Worm (Caenorhabditis elegans) whole organism, L3 larva: ENCODE measurements around the gene nmgp-1.

Experiments
- aly-2 ChIP-seq: fragments of 150-350 bp; optimal IDR thresholded peaks from 2 replicates; lab custom pipeline; 2014; ENCODE audit warnings: missing biosample characterization, missing genetic modification characterization
- ceh-28 ChIP-seq: fragments of 150-350 bp; optimal IDR thresholded peaks from 2 replicates; lab custom pipeline; 2014; ENCODE audit warnings: missing biosample characterization, missing genetic modification reagents, missing genetic modification characterization
- ceh-9 ChIP-seq: sonication (generic microtip); optimal IDR thresholded peaks from 2 replicates; lab custom pipeline; 2018; ENCODE audit warnings: missing biosample characterization, missing genetic modification characterization
- daf-12 ChIP-seq: fragments of 150-350 bp; optimal IDR thresholded peaks from 2 replicates; lab custom pipeline; 2014; ENCODE audit warnings: missing biosample characterization, missing genetic modification reagents, missing genetic modification characterization
- egl-27 ChIP-seq: sonication (generic microtip); optimal IDR thresholded peaks from 4 replicates; lab custom pipeline; 2017; ENCODE audit warnings: missing biosample characterization, missing genetic modification reagents, missing genetic modification characterization
- egl-5 ChIP-seq: fragments of 150-350 bp; optimal IDR thresholded peaks from 2 replicates; lab custom pipeline; 2017; ENCODE audit warnings: missing biosample characterization, missing genetic modification reagents, missing genetic modification characterization, inconsistent platforms
- elt-1 ChIP-seq: fragments of 150-350 bp; optimal IDR thresholded peaks from 2 replicates; lab custom pipeline; 2014; ENCODE audit warnings: missing biosample characterization, missing genetic modification characterization
- elt-2 ChIP-seq: sonication (generic microtip); optimal IDR thresholded peaks from 2 replicates; lab custom pipeline; 2016; ENCODE audit warnings: missing genetic modification reagents, mild to moderate bottlenecking, missing genetic modification characterization, missing compliant biosample characterization
- fkh-10 ChIP-seq: sonication (generic microtip); optimal IDR thresholded peaks from 2 replicates; lab custom pipeline; 2017; ENCODE audit warnings: missing biosample characterization, missing genetic modification reagents, missing genetic modification characterization
- fos-1 ChIP-seq: fragments of 150-350 bp; optimal IDR thresholded peaks from 2 replicates; lab custom pipeline; 2014; ENCODE audit warnings: missing biosample characterization, missing genetic modification characterization
- hmg-11 ChIP-seq: sonication (generic microtip); optimal IDR thresholded peaks from 2 replicates; lab custom pipeline; 2016; ENCODE audit warnings: missing genetic modification characterization, missing compliant biosample characterization
- jun-1 ChIP-seq: fragments of 150-350 bp; optimal IDR thresholded peaks from 2 replicates; lab custom pipeline; 2014; ENCODE audit warnings: missing biosample characterization, missing genetic modification reagents, missing genetic modification characterization
- lin-15B ChIP-seq: fragments of 150-350 bp; optimal IDR thresholded peaks from 2 replicates; lab custom pipeline; 2014; ENCODE audit warnings: missing biosample characterization, missing genetic modification characterization
- mml-1 ChIP-seq: fragments of 150-350 bp; sonication (generic microtip); optimal IDR thresholded peaks from 3 replicates; lab custom pipeline; 2014; ENCODE audit warnings: missing biosample characterization, missing genetic modification characterization
- nfya-1 ChIP-seq: sonication (generic microtip); optimal IDR thresholded peaks from 2 replicates; lab custom pipeline; 2017; ENCODE audit warnings: missing genetic modification characterization, mild to moderate bottlenecking, missing compliant biosample characterization, antibody characterized with exemption, moderate library complexity; ENCODE audit not compliant: insufficient read depth
- nhr-23 ChIP-seq: fragments of 150-350 bp; optimal IDR thresholded peaks from 2 replicates; lab custom pipeline; 2014; ENCODE audit warnings: missing biosample characterization, missing genetic modification reagents, missing genetic modification characterization
- nhr-237 ChIP-seq: fragments of 150-350 bp; optimal IDR thresholded peaks from 2 replicates; lab custom pipeline; 2014; ENCODE audit warnings: missing biosample characterization, missing genetic modification characterization
- nhr-25 ChIP-seq: sonication (generic microtip); optimal IDR thresholded peaks from 2 replicates; lab custom pipeline; 2017; ENCODE audit warnings: missing biosample characterization, missing genetic modification characterization
- nhr-28 ChIP-seq: fragments of 150-350 bp; optimal IDR thresholded peaks from 2 replicates; lab custom pipeline; 2014; ENCODE audit warnings: missing biosample characterization, missing genetic modification characterization
- nhr-43 ChIP-seq: sonication (generic microtip); optimal IDR thresholded peaks from 2 replicates; lab custom pipeline; 2016; ENCODE audit warnings: mild to moderate bottlenecking, missing genetic modification characterization, missing compliant biosample characterization; ENCODE audit not compliant: poor library complexity, severe bottlenecking
- nhr-67 ChIP-seq: fragments of 150-350 bp; optimal IDR thresholded peaks from 2 replicates; lab custom pipeline; 2014; ENCODE audit warnings: missing biosample characterization, missing genetic modification characterization
- nhr-77 ChIP-seq: fragments of 150-350 bp; optimal IDR thresholded peaks from 2 replicates; lab custom pipeline; 2014; ENCODE audit warnings: missing biosample characterization, missing genetic modification characterization
- pha-4 ChIP-seq: fragments of 150-350 bp; optimal IDR thresholded peaks from 2 replicates; lab custom pipeline; 2014; ENCODE audit warnings: missing biosample characterization, missing genetic modification reagents, missing genetic modification characterization
- pqm-1 ChIP-seq: fragments of 150-350 bp; optimal IDR thresholded peaks from 2 replicates; lab custom pipeline; 2017; ENCODE audit warnings: missing biosample characterization, missing genetic modification characterization, inconsistent platforms
- sea-2 ChIP-seq: fragments of 150-350 bp; sonication (generic microtip); optimal IDR thresholded peaks from 4 replicates; lab custom pipeline; 2014; ENCODE audit warnings: missing biosample characterization, missing genetic modification reagents, missing genetic modification characterization
- snpc-4 ChIP-seq: fragments of 150-350 bp; optimal IDR thresholded peaks from 2 replicates; lab custom pipeline; 2014; ENCODE audit warnings: missing biosample characterization, missing genetic modification characterization
- unc-39 ChIP-seq: sonication (generic microtip); optimal IDR thresholded peaks from 4 replicates; lab custom pipeline; 2017; ENCODE audit warnings: missing biosample characterization, missing genetic modification characterization
- unc-62 ChIP-seq: fragments of 150-350 bp; sonication (generic microtip); optimal IDR thresholded peaks from 4 replicates; lab custom pipeline; 2014; ENCODE audit warnings: missing biosample characterization, missing genetic modification reagents, missing genetic modification characterization
- zag-1 ChIP-seq: fragments of 150-350 bp; optimal IDR thresholded peaks from 2 replicates; lab custom pipeline; 2014; ENCODE audit warnings: missing biosample characterization, missing genetic modification characterization
- ztf-11 ChIP-seq: fragments of 150-350 bp; optimal IDR thresholded peaks from 2 replicates; lab custom pipeline; 2014; ENCODE audit warnings: missing biosample characterization, missing genetic modification characterization
- ztf-4 ChIP-seq: fragments of 150-350 bp; optimal IDR thresholded peaks from 2 replicates; lab custom pipeline; 2014; ENCODE audit warnings: missing biosample characterization, missing genetic modification characterization

nmgp-1 gene

DNA sequence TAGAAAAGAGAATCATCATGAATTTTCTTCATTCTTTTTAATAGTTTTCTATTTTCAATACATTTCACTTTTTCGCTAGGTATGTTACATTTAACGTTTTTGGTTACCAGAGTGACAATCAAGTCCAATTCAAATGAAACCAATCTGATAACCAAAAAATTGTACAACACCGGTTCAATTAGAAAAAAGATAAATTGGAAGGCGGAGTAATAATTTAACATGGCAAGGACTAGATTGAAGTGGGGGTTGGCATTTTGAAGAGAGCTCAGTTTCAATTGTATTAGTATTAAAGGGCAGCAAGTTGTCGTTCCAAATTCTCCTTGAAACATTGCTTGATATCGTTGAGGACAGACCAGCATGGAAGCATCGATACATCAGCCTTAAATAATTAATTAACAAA lies 8.0 kb upstream of the nmgp-1 start:
- TF ChIP-seq aly-2 (tag; lab: Kevin White, UChicago): peak; percentile 14
- no peak for TF ChIP-seq hmg-11 (tag; lab: Kevin White, UChicago)
- no peak for TF ChIP-seq ztf-4
- no peak for TF ChIP-seq unc-39 (tag; lab: Kevin White, UChicago)
- no peak for TF ChIP-seq nfya-1 (tag; lab: Kevin White, UChicago)

DNA sequence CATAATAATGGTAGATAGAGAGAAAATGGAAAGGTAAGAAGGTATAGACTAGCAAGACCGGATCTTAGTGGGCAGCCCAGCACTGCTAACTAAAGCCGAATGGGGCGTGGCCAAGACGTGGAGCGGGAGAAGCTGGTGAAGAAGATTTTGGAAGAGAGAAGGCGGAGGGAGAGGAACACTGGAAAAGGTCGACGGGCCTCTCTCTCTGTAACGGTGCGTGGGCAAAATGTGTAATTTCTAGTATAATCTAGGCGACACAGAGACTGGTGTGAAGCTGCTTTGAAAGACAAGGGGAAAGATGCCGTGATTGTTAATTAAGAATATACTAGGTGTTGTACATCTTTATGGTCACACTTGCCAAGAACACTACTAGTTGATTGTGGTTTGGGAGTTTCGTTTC lies 4.6 kb upstream of the nmgp-1 start, which contains the start of gene F13H8.5:
Gene F13H8.5 (minus strand): TSS at position 101 of the 400 bp plus-strand sequence.
- TF ChIP-seq nfya-1 (tag; lab: Kevin White, UChicago) (no peak), nhr-67 (tag; lab: Kevin White, UChicago) (no peak), unc-62 (no peak), zag-1 (no peak), egl-27 (tag; lab: Kevin White, UChicago) (no peak), elt-1 (tag; lab: Kevin White, UChicago) (no peak), ceh-9 (no peak), pha-4 (tag; lab: Kevin White, UChicago) (no peak)
- TF ChIP-seq, all 47 proteins: peak for 0

DNA sequence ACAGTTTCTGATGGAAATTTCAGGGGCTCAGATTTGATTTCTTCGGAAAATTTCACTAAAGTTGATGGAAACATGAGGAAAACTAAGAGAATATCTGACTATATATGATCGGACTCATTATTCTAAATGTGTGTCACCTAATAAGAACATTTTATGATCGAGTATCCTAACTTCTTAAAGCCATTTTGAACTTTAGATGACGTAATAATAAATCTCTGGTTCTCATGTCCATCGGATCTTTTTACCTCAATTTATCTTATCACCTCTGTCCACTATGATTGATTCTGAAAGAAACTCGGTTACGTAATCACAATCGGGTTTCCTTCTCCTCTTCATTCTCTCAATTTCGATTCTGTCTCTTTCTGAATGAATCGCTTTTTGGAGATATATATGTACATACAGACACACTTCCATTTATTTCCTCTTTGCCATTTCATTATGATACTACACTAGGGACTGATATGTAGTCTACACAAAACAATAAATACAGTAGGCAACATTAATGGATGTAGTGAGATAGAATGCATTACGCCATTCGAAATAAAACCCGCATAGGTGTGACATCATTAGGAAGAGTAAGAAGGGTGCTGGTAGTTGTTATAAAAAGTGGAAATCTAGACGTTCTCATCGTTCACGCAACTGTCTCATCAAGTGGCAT lies 3.3 kb upstream of the nmgp-1 start:
- peak; percentile 26 for TF ChIP-seq nhr-43 (tag; lab: Kevin White, UChicago)
- no peak for TF ChIP-seq sea-2
- TF ChIP-seq nhr-25 (tag; lab: Kevin White, UChicago): peak; percentile 2

DNA sequence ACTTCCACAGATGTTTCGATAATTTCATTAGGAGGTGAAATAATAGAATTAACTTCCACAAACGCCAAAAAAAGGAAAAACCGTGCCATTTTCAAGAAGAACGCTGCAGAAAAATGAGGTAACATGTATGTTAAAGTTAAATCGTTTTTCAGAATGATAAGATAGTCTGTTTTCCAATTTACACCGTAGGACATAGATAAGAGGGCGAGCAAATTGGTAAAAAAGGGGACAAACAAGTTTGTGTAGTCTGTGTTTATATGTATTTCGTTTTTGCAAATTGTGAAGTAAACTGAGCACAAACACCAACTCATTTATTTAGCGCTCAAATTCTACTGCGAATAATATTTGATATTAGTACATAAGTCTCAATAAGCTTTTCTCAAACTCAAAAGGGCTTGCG lies 790 bp upstream of the nmgp-1 start, which contains the start of gene F13H8.11:
Gene F13H8.11 (minus strand): TSS at position 155 of the 400 bp plus-strand sequence.
- peak; percentile 28 for TF ChIP-seq pha-4 (tag; lab: Kevin White, UChicago)
- no peak for TF ChIP-seq nhr-237 (tag; lab: Kevin White, UChicago)
- TF ChIP-seq elt-2 (tag; lab: Kevin White, UChicago): peak; percentile 57
- TF ChIP-seq egl-27 (tag; lab: Kevin White, UChicago): no peak
- no peak for TF ChIP-seq sea-2
- TF ChIP-seq pqm-1 (tag; lab: Kevin White, UChicago): peak; percentile 36
- no peak for TF ChIP-seq ztf-11 (tag; lab: Kevin White, UChicago)
- no peak for TF ChIP-seq jun-1
- no peak for TF ChIP-seq nhr-23 (tag; lab: Kevin White, UChicago)
- no peak for TF ChIP-seq fkh-10 (GFP tag; lab: Kevin White, UChicago)
- TF ChIP-seq, all 47 proteins: peak for 3

DNA sequence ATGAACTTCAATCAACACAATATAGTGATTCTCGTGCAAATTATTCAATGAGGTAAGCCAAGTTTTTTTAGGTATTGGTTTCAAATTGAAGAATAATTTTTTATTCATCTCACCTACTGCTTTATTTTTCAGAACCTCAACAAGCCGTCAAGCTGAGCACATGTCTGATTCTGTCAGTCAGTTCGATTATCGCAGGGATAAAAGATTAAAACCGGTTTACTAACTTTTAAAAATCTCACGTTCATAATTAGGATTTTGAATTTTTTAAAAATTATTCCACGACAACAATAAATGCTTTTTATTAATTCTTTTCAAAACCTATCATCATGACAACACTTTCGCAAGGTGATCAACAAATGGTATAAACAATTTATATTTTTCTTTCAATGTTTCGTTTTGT lies 1.6 kb downstream of the nmgp-1 start, which contains the start of gene F13H8.12:
Gene F13H8.12 (plus strand): TSS at position 301 of the 400 bp plus-strand sequence.
- no peak for TF ChIP-seq daf-12
- TF ChIP-seq nhr-28 (tag; lab: Kevin White, UChicago): no peak
- TF ChIP-seq ztf-4: no peak

DNA sequence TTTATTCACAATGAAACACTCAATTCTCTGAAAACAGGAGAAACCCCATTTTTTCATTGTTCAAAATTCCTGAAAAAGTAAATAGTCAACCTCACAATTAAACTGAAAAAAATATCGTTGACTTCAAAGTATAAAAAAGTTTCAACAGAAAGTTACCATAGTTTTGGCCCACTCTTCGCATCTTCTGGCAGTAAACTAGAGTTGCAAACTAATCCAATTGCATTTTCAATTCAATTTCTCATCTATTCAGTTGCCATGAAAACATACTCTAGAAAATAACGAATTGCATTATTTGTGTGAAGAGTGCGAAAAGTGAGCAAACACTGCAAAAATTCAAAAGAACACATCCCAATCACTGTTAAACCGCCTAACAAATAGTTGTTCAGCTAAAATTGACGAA lies 3.0 kb downstream of the nmgp-1 start, which contains the start of gene F13H8.3:
Gene F13H8.3 (plus strand): TSS at position 301 of the 400 bp plus-strand sequence.
- TF ChIP-seq mml-1 (tag; lab: Kevin White, UChicago): no peak
- no peak for TF ChIP-seq unc-39 (tag; lab: Kevin White, UChicago)
- TF ChIP-seq unc-62: no peak
- no peak for TF ChIP-seq daf-12
- TF ChIP-seq snpc-4 (tag; lab: Kevin White, UChicago): no peak
- TF ChIP-seq pqm-1 (tag; lab: Kevin White, UChicago): no peak
- no peak for TF ChIP-seq zag-1
- TF ChIP-seq aly-2 (tag; lab: Kevin White, UChicago): no peak
- no peak for TF ChIP-seq egl-5 (tag; lab: Kevin White, UChicago)
- TF ChIP-seq nhr-23 (tag; lab: Kevin White, UChicago): no peak
- no peak for TF ChIP-seq hmg-11 (tag; lab: Kevin White, UChicago)
- no peak for TF ChIP-seq lin-15B (tag; lab: Kevin White, UChicago)

DNA sequence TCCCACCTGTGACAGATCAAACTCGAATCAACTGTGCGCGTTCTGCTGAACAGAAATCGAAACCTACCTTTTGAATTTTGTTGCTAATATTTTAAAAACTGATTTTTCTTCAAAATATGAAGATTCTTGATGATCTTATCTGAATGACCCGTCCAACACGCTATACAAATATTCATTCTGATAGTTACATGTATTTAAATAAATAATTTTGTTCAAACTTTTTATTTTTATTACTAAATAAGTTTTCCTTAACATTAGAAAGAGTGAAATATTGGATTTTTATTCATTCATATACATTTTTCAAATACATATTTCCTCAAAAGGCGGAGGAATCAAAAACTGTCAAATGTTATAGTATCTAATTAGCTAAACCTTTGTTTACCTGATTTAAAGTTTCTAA lies 7.3 kb downstream of the nmgp-1 start, which contains the start of gene F13H8.8:
Gene F13H8.8 (minus strand): TSS at position 101 of the 400 bp plus-strand sequence.
- TF ChIP-seq elt-1 (tag; lab: Kevin White, UChicago) (no peak), fos-1 (tag; lab: Kevin White, UChicago) (no peak), nhr-77 (tag; lab: Kevin White, UChicago) (no peak), ceh-28 (tag; lab: Kevin White, UChicago) (no peak)
